Fruit fly (Drosophila melanogaster): ENCODE measurements around the gene eEF1gamma.

Gene eEF1gamma

DNA sequence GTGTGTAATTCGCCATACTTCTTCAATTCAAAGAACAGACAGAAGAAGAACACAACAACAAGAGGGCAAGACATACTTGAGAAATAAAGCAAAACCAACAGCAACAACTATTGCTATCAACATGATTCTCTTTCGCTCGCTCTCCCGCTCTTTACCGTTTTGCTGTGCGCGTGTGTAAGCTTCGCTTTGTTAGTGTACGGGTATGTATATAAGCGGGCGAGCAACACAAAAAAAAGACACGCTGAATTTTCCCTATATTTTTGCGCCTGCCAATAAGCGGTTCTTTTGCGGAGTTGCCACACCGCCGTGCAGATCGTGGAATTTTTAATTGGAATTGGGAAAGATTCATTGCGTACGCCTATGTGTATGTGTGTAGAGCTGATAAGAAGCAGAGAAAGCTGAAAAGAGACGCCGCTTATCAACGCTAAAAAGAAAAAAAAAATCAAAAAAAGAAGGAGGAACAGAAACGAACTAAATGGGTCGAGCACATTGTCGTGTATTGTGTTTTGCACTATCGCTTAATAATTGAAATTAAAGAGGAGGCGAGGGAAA is 4.9 kb upstream of the eEF1gamma start (continued):
- TF ChIP-seq pb (GFP tag; optimal IDR thresholded peaks at IDR 0.05) (no peak), Dbx (GFP tag; IDR thresholded peaks at IDR 0.05) (no peak), maf-S (GFP tag; optimal IDR thresholded peaks at IDR 0.05) (no peak), Gsc (GFP tag; IDR thresholded peaks at IDR 0.05) (no peak), Awh (GFP tag; IDR thresholded peaks at IDR 0.05) (no peak), CG6854 (GFP tag; optimal IDR thresholded peaks at IDR 0.05) (no peak), CG18476 (GFP tag; optimal IDR thresholded peaks at IDR 0.05) (no peak), CG10209 (GFP tag; optimal IDR thresholded peaks at IDR 0.05) (no peak), HLH3B (GFP tag; IDR thresholded peaks at IDR 0.05) (no peak), slp2 (GFP tag; optimal IDR thresholded peaks at IDR 0.05) (no peak), Rfx (GFP tag; IDR thresholded peaks at IDR 0.05) (0 out of 2 replicates have a peak, but pooled peaks have one; percentile 15), br (optimal IDR thresholded peaks at IDR 0.05) (no peak), seq (GFP tag; IDR thresholded peaks at IDR 0.05) (no peak; the same call in 1 of the 2 replicates), CG10462 (GFP tag; optimal IDR thresholded peaks at IDR 0.05) (no peak), CG12104 (GFP tag; optimal IDR thresholded peaks at IDR 0.05) (no peak), Dfd (GFP tag; optimal IDR thresholded peaks at IDR 0.05) (no peak), CG6791 (GFP tag; IDR thresholded peaks at IDR 0.05; ENCODE audit: partially characterized antibody) (no peak), sqz (GFP tag; optimal IDR thresholded peaks at IDR 0.05) (peak; percentile 64), Sin3A (optimal IDR thresholded peaks at IDR 0.05) (no peak), CG32772 (GFP tag; IDR thresholded peaks at IDR 0.05) (peak; percentile 64), croc (GFP tag; conservative IDR thresholded peaks at IDR 0.05) (no peak), CG16779 (GFP tag; IDR thresholded peaks at IDR 0.05) (no peak), CG14965 (GFP tag; optimal IDR thresholded peaks at IDR 0.05; ENCODE audit: borderline replicate concordance) (no peak), Trl (optimal IDR thresholded peaks at IDR 0.05) (peak; percentile 73 to 77), Trl (GFP tag; optimal IDR thresholded peaks at IDR 0.05) (peak; percentile 8), TFAM (GFP tag; optimal IDR thresholded peaks at IDR 0.05) (no peak), CG34422 (GFP tag; IDR thresholded peaks at IDR 0.05) (no peak), rib (GFP tag; IDR thresholded peaks at IDR 0.05) (peak; percentile 9; the same call in 1 of the 2 replicates), Dip3 (GFP tag; optimal IDR thresholded peaks at IDR 0.05) (no peak), CG6765 (GFP tag; optimal IDR thresholded peaks at IDR 0.05) (no peak), CG3995 (GFP tag; optimal IDR thresholded peaks at IDR 0.05) (no peak), Ptx1 (GFP tag; IDR thresholded peaks at IDR 0.05) (no peak), fu2 (GFP tag; optimal IDR thresholded peaks at IDR 0.05) (no peak), sug (tag; optimal IDR thresholded peaks at IDR 0.05) (peak; percentile 71), Jarid2 (GFP tag; optimal IDR thresholded peaks at IDR 0.05) (no peak), Taf1 (GFP tag; IDR thresholded peaks at IDR 0.05) (no peak), GATAe (GFP tag; conservative IDR thresholded peaks at IDR 0.05) (no peak), cwo (GFP tag; optimal IDR thresholded peaks at IDR 0.05) (peak; percentile 33), sd (tag; optimal IDR thresholded peaks at IDR 0.05) (peak; percentile 85), ewg (GFP tag; optimal IDR thresholded peaks at IDR 0.05) (peak; percentile 20), CG34376 (GFP tag; optimal IDR thresholded peaks at IDR 0.05) (peak; percentile 82), CG12744 (GFP tag; optimal IDR thresholded peaks at IDR 0.05) (no peak), btn (GFP tag; optimal IDR thresholded peaks at IDR 0.05) (no peak), pita (GFP tag; optimal IDR thresholded peaks at IDR 0.05) (no peak), chif (GFP tag; optimal IDR thresholded peaks at IDR 0.05) (no peak), CG10274 (GFP tag; optimal IDR thresholded peaks at IDR 0.05) (no peak), dysf (GFP tag; IDR thresholded peaks at IDR 0.05) (no peak), Oli (tag; optimal IDR thresholded peaks at IDR 0.05) (no peak), Vsx1 (GFP tag; optimal IDR thresholded peaks at IDR 0.05) (no peak), CG11696 (GFP tag; IDR thresholded peaks at IDR 0.05) (no peak), CG14667 (GFP tag; IDR thresholded peaks at IDR 0.05) (no peak), slbo (GFP tag; IDR thresholded peaks at IDR 0.05) (0 out of 2 replicates have a peak, but pooled peaks have one; percentile 19), tx (GFP tag; optimal IDR thresholded peaks at IDR 0.05) (no peak)

Data from whole organism, embryonic.